Worm (Caenorhabditis elegans) whole organism, young adult: Measurements from ENCODE around the gene sma-10.

Experiments
- B0336.3 ChIP-seq: fragments of 200-800 bp; sonication (Bioruptor generic); IDR thresholded peaks from 2 replicates; pipeline ENCODE4 v1.3.6; 2022; ENCODE audit warnings: missing genetic modification characterization, missing compliant biosample characterization
- F33H1.4 ChIP-seq: fragments of 200-800 bp; sonication (Bioruptor generic); IDR thresholded peaks from 2 replicates; pipeline ENCODE4 v1.3.6; 2022; ENCODE audit warnings: missing genetic modification reagents, missing genetic modification characterization, missing compliant biosample characterization
- K11D2.4 ChIP-seq: fragments of 200-800 bp; sonication (Bioruptor generic); IDR thresholded peaks from 2 replicates; pipeline ENCODE4 v1.3.6; 2022; ENCODE audit warnings: missing genetic modification reagents, missing genetic modification characterization, missing compliant biosample characterization
- Y95B8A.8 ChIP-seq: fragments of 200-800 bp; sonication (Bioruptor generic); IDR thresholded peaks from 2 replicates; pipeline ENCODE4 v1.3.6; 2022; ENCODE audit warnings: missing genetic modification reagents, missing genetic modification characterization, missing compliant biosample characterization
- ama-1 ChIP-seq, 3 experiments: fragments of 150-350 bp in 1 of 3; sonication (generic microtip) in 2 of 3; optimal IDR thresholded peaks; 2 replicates each; lab custom pipeline; 2014 to 2018; ENCODE audit warnings: missing biosample characterization in 2 of 3, missing genetic modification characterization in 2 of 3, missing genetic modification reagents in 2 of 3
- ceh-91 ChIP-seq: fragments of 200-800 bp; sonication (Bioruptor generic); IDR thresholded peaks from 2 replicates; pipeline ENCODE4 v1.3.6; 2022; ENCODE audit warnings: missing genetic modification reagents, missing genetic modification characterization, missing compliant biosample characterization
- dpl-1 ChIP-seq: fragments of 150-350 bp; optimal IDR thresholded peaks from 2 replicates; lab custom pipeline; 2014; ENCODE audit warnings: missing biosample characterization, missing genetic modification reagents, missing genetic modification characterization
- ets-4 ChIP-seq: fragments of 200-800 bp; sonication (Bioruptor generic); optimal IDR thresholded peaks from 2 replicates; lab custom pipeline; 2018; ENCODE audit warnings: mild to moderate bottlenecking, missing genetic modification characterization, missing compliant biosample characterization
- fkh-3 ChIP-seq: sonication (generic microtip); optimal IDR thresholded peaks from 2 replicates; lab custom pipeline; 2016; ENCODE audit warnings: mild to moderate bottlenecking, missing genetic modification characterization, missing compliant biosample characterization
- hlh-26 ChIP-seq: fragments of 200-800 bp; sonication (Bioruptor generic); conservative IDR thresholded peaks from 2 replicates; pipeline ENCODE4 v1.3.6; 2022; ENCODE audit warnings: missing genetic modification reagents, missing genetic modification characterization, missing compliant biosample characterization
- madf-10 ChIP-seq: sonication (generic microtip); optimal IDR thresholded peaks from 2 replicates; lab custom pipeline; 2016; ENCODE audit warnings: mild to moderate bottlenecking, missing genetic modification characterization, missing compliant biosample characterization
- nfyb-1 ChIP-seq: fragments of 200-800 bp; sonication (Bioruptor generic); IDR thresholded peaks from 2 replicates; pipeline ENCODE4 v1.3.6; 2022; ENCODE audit warnings: missing genetic modification reagents, missing genetic modification characterization, missing compliant biosample characterization
- tbp1 ChIP-seq: fragments of 200-800 bp; sonication (Bioruptor generic); optimal IDR thresholded peaks from 2 replicates; lab custom pipeline; 2018; ENCODE audit warnings: mild to moderate bottlenecking, missing genetic modification characterization, missing compliant biosample characterization
- unc-130 ChIP-seq: sonication (generic microtip); optimal IDR thresholded peaks from 2 replicates; lab custom pipeline; 2016; ENCODE audit warnings: missing genetic modification reagents, missing genetic modification characterization, missing compliant biosample characterization

- TF ChIP-seq tbp1 (peak; percentile 3), hlh-26 (GFP tag; lab: Robert Waterston, UW) (no peak), fkh-3 (no peak), nfyb-1 (GFP tag; lab: Robert Waterston, UW) (peak; percentile 47; the same call in 1 of the 2 replicates), ceh-91 (GFP tag; lab: Robert Waterston, UW) (0 out of 2 replicates have a peak, but pooled peaks have one; percentile 44), unc-130 (GFP tag; lab: Kevin White, UChicago) (no peak), Y95B8A.8 (GFP tag; lab: Robert Waterston, UW) (no peak), ama-1 (optimal IDR thresholded peaks at IDR 0.05; lab: Kevin White, UChicago) (no peak), ama-1 (GFP tag; optimal IDR thresholded peaks at IDR 0.05; lab: Kevin White, UChicago) (no peak), madf-10 (no peak), B0336.3 (no peak), ets-4 (GFP tag; lab: Kevin White, UChicago) (no peak), dpl-1 (GFP tag; lab: Kevin White, UChicago) (peak; percentile 71), F33H1.4 (GFP tag; lab: Robert Waterston, UW) (no peak; the same call in 1 of the 2 replicates), K11D2.4 (no peak)
Observed at ce11 chrIV:255379-255857, 18.8 kb upstream of the sma-10 start, which contains the start of gene rcat-1.
